Worm (Caenorhabditis elegans): ENCODE measurements around the gene cfim-2.

cfim-2 gene

DNA sequence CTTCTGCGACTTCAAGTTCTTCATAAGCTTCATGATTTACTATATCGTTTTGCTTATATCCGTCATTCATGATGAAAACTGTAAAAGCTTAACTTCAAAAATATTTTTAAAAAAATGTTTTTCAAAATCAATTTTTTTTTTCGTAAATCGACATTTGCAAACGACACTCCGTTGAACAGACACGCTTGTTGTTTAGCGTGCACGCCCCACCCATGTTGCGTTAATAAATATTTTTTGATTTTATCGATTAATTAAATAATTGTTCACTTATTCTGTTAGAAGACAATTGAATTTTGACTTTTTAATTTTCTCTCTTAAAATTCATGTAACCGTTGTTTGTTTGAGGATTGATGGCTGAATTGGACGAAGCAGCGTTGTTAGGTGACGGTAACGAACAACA is at the start of gene cfim-2, which contains the start of gene D1046.2:
Gene cfim-2, plus strand, starts transcription at position 335 of the 400 bp plus-strand sequence.
Gene D1046.2, minus strand, starts transcription at position 78 of the 400 bp plus-strand sequence.
- no peak for TF ChIP-seq chd-7 (tag; optimal IDR thresholded peaks at IDR 0.05)
- TF ChIP-seq madf-6 (GFP tag; IDR thresholded peaks at IDR 0.05), result no peak
- TF ChIP-seq F23B12.7 (tag; optimal IDR thresholded peaks at IDR 0.05; ENCODE audit: insufficient read depth), result peak; percentile 4
- no peak for TF ChIP-seq K11D2.4 (GFP tag; IDR thresholded peaks at IDR 0.05)
- TF ChIP-seq hsf-1 (GFP tag; IDR thresholded peaks at IDR 0.05), result no peak
- TF ChIP-seq B0035.1 (tag; optimal IDR thresholded peaks at IDR 0.05), result no peak
- no peak for TF ChIP-seq F22D6.2 (tag; optimal IDR thresholded peaks at IDR 0.05)
- TF ChIP-seq attf-3 (GFP tag; conservative IDR thresholded peaks at IDR 0.05), result peak; percentile 96

DNA sequence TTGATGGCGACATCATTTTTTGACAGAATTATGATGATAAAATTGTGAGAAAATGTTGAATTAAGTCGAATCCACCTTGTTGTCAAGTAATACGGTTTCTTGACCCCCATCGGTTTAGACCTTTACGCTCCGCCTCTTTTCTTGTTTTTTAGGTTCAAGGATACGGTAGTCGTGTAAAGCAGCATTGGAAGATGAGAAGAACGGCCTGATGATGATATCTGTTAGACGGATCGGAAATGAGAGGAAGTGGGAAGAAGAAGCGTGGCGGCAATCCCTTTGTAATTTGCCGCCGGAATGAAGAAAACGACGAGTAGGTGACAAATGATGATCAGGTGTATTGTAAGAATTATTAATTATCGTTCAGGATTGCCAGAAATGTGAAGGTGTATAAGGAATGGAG is 46.3 kb upstream of the cfim-2 start, which contains the start of gene npax-4:
Gene npax-4, minus strand, starts transcription at position 101 of the 400 bp plus-strand sequence.
- TF ChIP-seq die-1 (tag; optimal IDR thresholded peaks at IDR 0.05), result no peak
- no peak for TF ChIP-seq him-1 (tag; optimal IDR thresholded peaks at IDR 0.05)
- no peak for TF ChIP-seq lin-54 (GFP tag; optimal IDR thresholded peaks at IDR 0.05)
- no peak for TF ChIP-seq nhr-120 (GFP tag; IDR thresholded peaks at IDR 0.05)
- no peak for TF ChIP-seq tbp1 (GFP tag; optimal IDR thresholded peaks at IDR 0.05)
- TF ChIP-seq madf-6 (GFP tag; IDR thresholded peaks at IDR 0.05), result no peak
- TF ChIP-seq ceh-79 (tag; optimal IDR thresholded peaks at IDR 0.05), result no peak

DNA sequence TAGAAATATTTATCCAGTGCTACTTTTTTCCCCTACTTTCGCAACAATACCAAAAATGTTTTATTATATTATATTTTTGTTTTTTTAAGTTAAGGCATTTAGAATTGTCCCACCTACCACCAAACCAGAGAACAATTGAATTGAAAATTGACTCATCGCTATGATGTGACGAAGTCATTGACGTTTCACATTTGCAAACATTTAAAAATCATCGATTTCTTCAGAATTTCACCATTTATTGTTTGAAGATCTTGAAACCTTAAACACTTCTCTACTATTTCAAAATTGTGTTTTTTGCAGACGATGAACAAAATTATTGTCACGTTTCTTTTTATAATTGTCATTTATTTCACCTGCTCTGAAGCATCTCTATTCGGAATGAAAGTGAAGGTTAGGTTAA is 44.9 kb upstream of the cfim-2 start, which contains the start of gene C09G9.8:
Gene C09G9.8, plus strand, starts transcription at position 301 of the 400 bp plus-strand sequence.
- TF ChIP-seq dpff-1 (tag; optimal IDR thresholded peaks at IDR 0.05) (no peak), let-607 (tag; optimal IDR thresholded peaks at IDR 0.05) (no peak), T07F8.4 (tag; optimal IDR thresholded peaks at IDR 0.05) (no peak), ztf-18 (tag; optimal IDR thresholded peaks at IDR 0.05) (no peak), K11D2.4 (GFP tag; IDR thresholded peaks at IDR 0.05) (no peak), lag-1 (GFP tag; IDR thresholded peaks at IDR 0.05) (no peak), nhr-27 (tag; optimal IDR thresholded peaks at IDR 0.05) (no peak), repo-1 (tag; optimal IDR thresholded peaks at IDR 0.05) (no peak), snpc-4 (GFP tag; optimal IDR thresholded peaks at IDR 0.05) (no peak), snpc-4 (tag; optimal IDR thresholded peaks at IDR 0.05) (no peak), xnd-1 (tag; optimal IDR thresholded peaks at IDR 0.05) (no peak), madf-10 (tag; optimal IDR thresholded peaks at IDR 0.05) (no peak), Y53F4B.3 (GFP tag; IDR thresholded peaks at IDR 0.05) (no peak), lin-40 (tag; optimal IDR thresholded peaks at IDR 0.05) (no peak), cebp-1 (GFP tag; IDR thresholded peaks at IDR 0.05) (no peak), cebp-1 (tag; optimal IDR thresholded peaks at IDR 0.05) (no peak)

DNA sequence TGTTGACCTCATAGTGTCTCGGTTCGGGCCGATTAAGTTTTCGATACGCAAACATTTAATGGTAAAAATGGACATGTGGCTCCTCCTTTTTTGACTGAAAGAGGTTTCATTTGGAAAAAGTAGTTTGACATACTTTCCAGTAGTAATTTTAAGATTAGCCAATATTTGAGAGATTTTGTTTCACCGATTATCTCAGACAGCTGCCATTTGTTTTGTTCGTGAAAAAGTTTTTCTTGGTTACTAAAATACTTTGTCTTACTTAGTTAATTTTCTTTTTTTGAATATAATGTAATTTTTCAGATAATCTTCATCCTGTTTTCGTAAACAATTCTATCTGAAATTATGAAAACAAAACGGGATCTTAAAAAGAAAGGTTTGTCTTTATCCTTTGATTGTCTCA is 39.9 kb upstream of the cfim-2 start, which contains the start of gene C09G9.5:
Gene C09G9.5, plus strand, starts transcription at position 301 of the 400 bp plus-strand sequence.
- TF ChIP-seq rpc-1 (optimal IDR thresholded peaks at IDR 0.05), result no peak
- no peak for TF ChIP-seq rpc-1 (tag; optimal IDR thresholded peaks at IDR 0.05)
- TF ChIP-seq nhr-90 (tag; optimal IDR thresholded peaks at IDR 0.05), result no peak
- no peak for TF ChIP-seq lsy-27 (tag; optimal IDR thresholded peaks at IDR 0.05; ENCODE audit: borderline replicate concordance, insufficient read depth)
- no peak for TF ChIP-seq mel-28 (tag; optimal IDR thresholded peaks at IDR 0.05; ENCODE audit: borderline replicate concordance)
